Fruit fly (Drosophila melanogaster) whole organism, prepupa: ENCODE measurements around the gene CG10147.

ENCODE experiments used
- Blimp-1 ChIP-seq: fragments of 200-800 bp; sonication (Bioruptor generic); optimal IDR thresholded peaks from 3 replicates; lab custom pipeline; 2017; ENCODE audit warnings: missing biosample characterization, missing genetic modification characterization, mild to moderate bottlenecking, moderate library complexity, missing genetic modification reagents
- CG10669 ChIP-seq: fragments of 200-800 bp; sonication (Bioruptor generic); optimal IDR thresholded peaks from 3 replicates; lab custom pipeline; 2018; ENCODE audit warnings: missing biosample characterization, mild to moderate bottlenecking, missing genetic modification characterization, moderate library complexity
- CG11762 ChIP-seq: fragments of 200-800 bp; sonication (Bioruptor generic); optimal IDR thresholded peaks from 3 replicates; lab custom pipeline; 2016; ENCODE audit warnings: missing biosample characterization, missing genetic modification characterization; ENCODE audit not compliant: insufficient read depth
- CG11902 ChIP-seq: fragments of 200-800 bp; sonication (Bioruptor generic); optimal IDR thresholded peaks from 3 replicates; lab custom pipeline; 2016; ENCODE audit warnings: missing biosample characterization, missing genetic modification characterization
- CG15336 ChIP-seq: fragments of 200-800 bp; sonication (Bioruptor generic); IDR thresholded peaks from 2 replicates; pipeline ENCODE4 v1.3.6; 2022; ENCODE audit warnings: missing biosample characterization, missing genetic modification characterization
- CG1621 ChIP-seq: fragments of 200-800 bp; sonication (Bioruptor generic); optimal IDR thresholded peaks from 3 replicates; lab custom pipeline; 2018; ENCODE audit warnings: missing biosample characterization, mild to moderate bottlenecking, missing genetic modification characterization
- CG3032 ChIP-seq: fragments of 200-800 bp; optimal IDR thresholded peaks from 2 replicates; lab custom pipeline; 2019; ENCODE audit warnings: missing biosample characterization, mild to moderate bottlenecking, missing genetic modification characterization, moderate library complexity
- CG31627 ChIP-seq: fragments of 200-800 bp; sonication (Bioruptor generic); optimal IDR thresholded peaks from 3 replicates; lab custom pipeline; 2016; ENCODE audit warnings: missing biosample characterization, missing genetic modification characterization
- CG32006 ChIP-seq: fragments of 200-800 bp; sonication (Bioruptor generic); optimal IDR thresholded peaks from 3 replicates; lab custom pipeline; 2017; ENCODE audit warnings: missing biosample characterization, mild to moderate bottlenecking, missing genetic modification characterization
- CG3919 ChIP-seq: fragments of 200-800 bp; sonication (Bioruptor generic); optimal IDR thresholded peaks from 3 replicates; lab custom pipeline; 2016; ENCODE audit warnings: missing biosample characterization, missing genetic modification characterization
- CG4318 ChIP-seq: fragments of 200-800 bp; sonication (Bioruptor generic); optimal IDR thresholded peaks from 3 replicates; lab custom pipeline; 2017; ENCODE audit warnings: missing biosample characterization, mild to moderate bottlenecking, missing genetic modification characterization
- CG6163 ChIP-seq: fragments of 200-800 bp; sonication (Bioruptor generic); IDR thresholded peaks from 3 replicates; pipeline ENCODE4 v1.3.6; 2022; ENCODE audit warnings: missing biosample characterization, missing genetic modification characterization
- CG6276 ChIP-seq: fragments of 200-800 bp; sonication (Bioruptor generic); optimal IDR thresholded peaks from 2 replicates; lab custom pipeline; 2017; ENCODE audit warnings: missing biosample characterization, mild to moderate bottlenecking, missing genetic modification characterization
- CG6792 ChIP-seq: fragments of 200-800 bp; sonication (Bioruptor generic); optimal IDR thresholded peaks from 3 replicates; lab custom pipeline; 2016; ENCODE audit warnings: missing biosample characterization, missing genetic modification characterization
- CG6854 ChIP-seq: fragments of 200-800 bp; sonication (Bioruptor generic); optimal IDR thresholded peaks from 2 replicates; lab custom pipeline; 2017; ENCODE audit warnings: missing biosample characterization, mild to moderate bottlenecking, missing genetic modification characterization
- CG8119 ChIP-seq: fragments of 200-800 bp; sonication (Bioruptor generic); IDR thresholded peaks from 3 replicates; pipeline ENCODE4 v1.3.6; 2022; ENCODE audit warnings: missing biosample characterization, missing genetic modification characterization
- CG8319 ChIP-seq: fragments of 200-800 bp; sonication (Bioruptor generic); optimal IDR thresholded peaks from 3 replicates; lab custom pipeline; 2016; ENCODE audit warnings: missing biosample characterization, missing genetic modification characterization
- CG9139 ChIP-seq: fragments of 200-800 bp; sonication (Bioruptor generic); optimal IDR thresholded peaks from 3 replicates; lab custom pipeline; 2017; ENCODE audit warnings: missing biosample characterization, mild to moderate bottlenecking, missing genetic modification characterization
- Eip78C ChIP-seq: fragments of 200-800 bp; sonication (Bioruptor generic); peaks from one replicate; lab custom pipeline; 2016; ENCODE audit warnings: missing biosample characterization, missing genetic modification characterization
- Ets21C ChIP-seq: fragments of 200-800 bp; sonication (Bioruptor generic); optimal IDR thresholded peaks from 3 replicates; lab custom pipeline; 2016; ENCODE audit warnings: missing biosample characterization, missing genetic modification characterization
- Ets96B ChIP-seq: fragments of 200-800 bp; optimal IDR thresholded peaks from 2 replicates; lab custom pipeline; 2019; ENCODE audit warnings: missing biosample characterization, mild to moderate bottlenecking, missing genetic modification characterization, moderate library complexity
- Gug ChIP-seq: fragments of 200-800 bp; sonication (Bioruptor generic); IDR thresholded peaks from 2 replicates; pipeline ENCODE4 v1.3.6; 2022; ENCODE audit warnings: missing biosample characterization, missing genetic modification characterization
- Hr39 ChIP-seq: fragments of 200-800 bp; sonication (Bioruptor generic); optimal IDR thresholded peaks from 2 replicates; lab custom pipeline; 2016; ENCODE audit warnings: missing biosample characterization, missing genetic modification characterization
- Hr4 ChIP-seq: fragments of 200-800 bp; sonication (Bioruptor generic); optimal IDR thresholded peaks from 3 replicates; lab custom pipeline; 2016; ENCODE audit warnings: missing biosample characterization, missing genetic modification characterization
- Lpt ChIP-seq: fragments of 200-800 bp; sonication (Bioruptor generic); optimal IDR thresholded peaks from 3 replicates; lab custom pipeline; 2016; ENCODE audit warnings: missing biosample characterization, missing genetic modification characterization
- Met ChIP-seq: fragments of 200-800 bp; sonication (Bioruptor generic); optimal IDR thresholded peaks from 3 replicates; lab custom pipeline; 2016; ENCODE audit warnings: missing biosample characterization, missing genetic modification characterization
- OdsH ChIP-seq: fragments of 200-800 bp; sonication (Bioruptor generic); optimal IDR thresholded peaks from 3 replicates; lab custom pipeline; 2016; ENCODE audit warnings: missing biosample characterization, missing genetic modification characterization
- Sox102F ChIP-seq: fragments of 200-800 bp; sonication (Bioruptor generic); optimal IDR thresholded peaks from 2 replicates; lab custom pipeline; 2016; ENCODE audit warnings: missing biosample characterization, mild to moderate bottlenecking, missing genetic modification characterization
- Sox14 ChIP-seq: fragments of 200-800 bp; sonication (Bioruptor generic); optimal IDR thresholded peaks from 3 replicates; lab custom pipeline; 2016; ENCODE audit warnings: missing biosample characterization, missing genetic modification characterization
- dac ChIP-seq: fragments of 200-800 bp; sonication (Bioruptor generic); optimal IDR thresholded peaks from 2 replicates; lab custom pipeline; 2017; ENCODE audit warnings: missing biosample characterization, mild to moderate bottlenecking, missing genetic modification characterization
- eg ChIP-seq: fragments of 200-800 bp; sonication (Bioruptor generic); IDR thresholded peaks from 3 replicates; pipeline ENCODE4 v1.3.6; 2022; ENCODE audit warnings: missing biosample characterization, missing genetic modification characterization
- esn ChIP-seq: fragments of 200-800 bp; sonication (Bioruptor generic); optimal IDR thresholded peaks from 2 replicates; lab custom pipeline; 2016; ENCODE audit warnings: missing biosample characterization, mild to moderate bottlenecking, missing genetic modification characterization, moderate library complexity
- fd59A ChIP-seq: fragments of 200-800 bp; sonication (Bioruptor generic); optimal IDR thresholded peaks from 2 replicates; lab custom pipeline; 2017; ENCODE audit warnings: missing biosample characterization, mild to moderate bottlenecking, missing genetic modification characterization, missing genetic modification reagents
- net ChIP-seq: fragments of 200-800 bp; sonication (Bioruptor generic); optimal IDR thresholded peaks from 3 replicates; lab custom pipeline; 2016; ENCODE audit warnings: missing biosample characterization, missing genetic modification characterization
- pdm3 ChIP-seq: fragments of 200-800 bp; sonication (Bioruptor generic); optimal IDR thresholded peaks from 3 replicates; lab custom pipeline; 2016; ENCODE audit warnings: missing biosample characterization, missing genetic modification characterization
- ss ChIP-seq, 2 experiments: fragments of 200-800 bp; sonication (Bioruptor generic); optimal IDR thresholded peaks; 2 replicates in 1 of 2; 3 replicates in 1 of 2; lab custom pipeline; 2017 to 2018; ENCODE audit warnings: mild to moderate bottlenecking in 2 of 2, missing biosample characterization in 2 of 2, missing genetic modification characterization in 2 of 2, moderate library complexity in 1 of 2

Gene CG10147

DNA sequence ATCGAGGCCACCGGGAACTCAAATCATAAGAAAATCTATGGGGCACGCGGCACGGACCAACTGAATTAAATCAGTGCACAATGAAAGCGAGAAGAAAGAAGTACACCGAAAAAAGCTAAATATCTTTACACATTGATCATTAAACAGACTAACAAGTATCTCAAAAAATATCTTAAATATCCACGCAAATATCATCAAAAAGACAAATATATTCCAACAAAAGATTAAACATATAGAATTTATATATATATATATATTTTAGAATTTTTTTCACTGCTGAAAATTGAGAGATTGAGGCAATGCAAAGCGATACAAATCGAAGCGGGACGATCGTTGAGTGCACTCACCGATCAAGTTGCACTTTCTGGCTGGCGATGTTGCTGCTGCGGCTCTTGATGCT is 32.8 kb downstream of the CG10147 start (continued):
- no peak for TF ChIP-seq CG11762
- no peak for TF ChIP-seq CG10669
- no peak for TF ChIP-seq CG11902 (GFP tag; lab: Kevin White, UChicago)
- TF ChIP-seq CG6792, result no peak
- no peak for TF ChIP-seq dac
- TF ChIP-seq Hr4 (GFP tag; lab: Kevin White, UChicago), result peak; percentile 40
- TF ChIP-seq net, result peak; percentile 7
- TF ChIP-seq CG6163, result no peak
- peak; percentile 58 for TF ChIP-seq Eip78C (GFP tag; lab: Kevin White, UChicago)
- no peak for TF ChIP-seq Hr39 (GFP tag; lab: Kevin White, UChicago)
- TF ChIP-seq CG1621 (tag; lab: Kevin White, UChicago), result no peak
- TF ChIP-seq ss (GFP tag; optimal IDR thresholded peaks at IDR 0.05; lab: Kevin White, UChicago), result no peak
- TF ChIP-seq CG3919 (GFP tag; lab: Kevin White, UChicago), result peak; percentile 21
- no peak for TF ChIP-seq CG9139 (GFP tag; lab: Kevin White, UChicago)

dm6 chr3L:6453482-6453881 is 34.7 kb downstream of the CG10147 start:
- TF ChIP-seq Eip78C (GFP tag; lab: Kevin White, UChicago) (peak; percentile 12), CG3032 (tag; lab: Kevin White, UChicago) (no peak), CG1621 (tag; lab: Kevin White, UChicago) (no peak), Hr4 (GFP tag; lab: Kevin White, UChicago) (peak; percentile 83), Sox102F (no peak), CG6163 (peak; percentile 21; the same call in 1 of the 3 replicates), CG15336 (GFP tag; lab: Robert Waterston, UW) (peak; percentile 78), pdm3 (GFP tag; lab: Kevin White, UChicago) (peak; percentile 19), Ets96B (tag; lab: Kevin White, UChicago) (no peak), eg (GFP tag; lab: Robert Waterston, UW) (peak; percentile 55; the same call in 2 of the 3 replicates), Lpt (GFP tag; lab: Kevin White, UChicago) (peak; percentile 44), CG32006 (peak; percentile 75), Gug (GFP tag; lab: Robert Waterston, UW) (no peak), CG6854 (GFP tag; lab: Kevin White, UChicago) (no peak), Hr39 (GFP tag; lab: Kevin White, UChicago) (no peak), CG6276 (peak; percentile 12), CG4318 (GFP tag; lab: Kevin White, UChicago) (peak; percentile 42), CG31627 (GFP tag; lab: Kevin White, UChicago) (no peak), CG8119 (GFP tag; lab: Robert Waterston, UW) (peak; percentile 72), net (no peak)

- TF ChIP-seq CG31627 (GFP tag; lab: Kevin White, UChicago) (no peak), esn (GFP tag; lab: Kevin White, UChicago) (no peak), Ets21C (GFP tag; lab: Kevin White, UChicago) (no peak), OdsH (GFP tag; lab: Kevin White, UChicago) (no peak), Blimp-1 (no peak), CG1621 (tag; lab: Kevin White, UChicago) (no peak), Gug (GFP tag; lab: Robert Waterston, UW) (no peak), CG6792 (no peak), fd59A (GFP tag; lab: Kevin White, UChicago) (no peak), Met (GFP tag; lab: Kevin White, UChicago) (no peak), CG8319 (GFP tag; lab: Kevin White, UChicago) (no peak), Ets96B (tag; lab: Kevin White, UChicago) (no peak), Sox14 (GFP tag; lab: Kevin White, UChicago) (no peak)
These were observed 35.9 kb downstream of the CG10147 start for dm6 chr3L:6452347-6452746.

- TF ChIP-seq Eip78C (GFP tag; lab: Kevin White, UChicago) (peak; percentile 8), CG15336 (GFP tag; lab: Robert Waterston, UW) (0 out of 2 replicates have a peak, but pooled peaks have one; percentile 19), CG6163 (no peak)
These were observed 36.7 kb downstream of the CG10147 start for dm6 chr3L:6451572-6451971.
